Fruit fly (Drosophila melanogaster) whole organism, embryonic: ENCODE measurements around the gene CG14439.

Experiments
- Asciz ChIP-seq: fragments of 200-800 bp; sonication (Bioruptor generic); optimal IDR thresholded peaks from 2 replicates; lab custom pipeline; 2017; ENCODE audit warnings: missing biosample characterization, mild to moderate bottlenecking, missing genetic modification characterization, missing genetic modification reagents
- Atf3 ChIP-seq: fragments of 200-800 bp; sonication (Bioruptor generic); optimal IDR thresholded peaks from 3 replicates; lab custom pipeline; 2016; ENCODE audit warnings: missing biosample characterization, missing genetic modification characterization
- Atf6 ChIP-seq: fragments of 200-800 bp; sonication (Bioruptor generic); IDR thresholded peaks from 2 replicates; pipeline ENCODE4 v1.3.6; 2022; ENCODE audit warnings: missing biosample characterization, missing genetic modification characterization
- Bteb2 ChIP-seq: fragments of 200-800 bp; sonication (Bioruptor generic); optimal IDR thresholded peaks from 2 replicates; lab custom pipeline; 2016; ENCODE audit warnings: missing biosample characterization, missing genetic modification characterization
- CG11085 ChIP-seq: fragments of 200-800 bp; sonication (Bioruptor generic); IDR thresholded peaks from 2 replicates; pipeline ENCODE4 v1.3.6; 2022; ENCODE audit warnings: missing biosample characterization, missing genetic modification characterization
- CG12236 ChIP-seq: fragments of 200-800 bp; sonication (Bioruptor generic); optimal IDR thresholded peaks from 2 replicates; lab custom pipeline; 2016; ENCODE audit warnings: missing biosample characterization, missing genetic modification characterization
- CG15696 ChIP-seq: fragments of 200-800 bp; sonication (Bioruptor generic); optimal IDR thresholded peaks from 2 replicates; lab custom pipeline; 2019; ENCODE audit warnings: missing biosample characterization, mild to moderate bottlenecking, missing genetic modification characterization, moderate library complexity
- CG1647 ChIP-seq: fragments of 200-800 bp; sonication (Bioruptor generic); optimal IDR thresholded peaks from 3 replicates; lab custom pipeline; 2016; ENCODE audit warnings: missing biosample characterization, missing genetic modification characterization
- CG18619 ChIP-seq: fragments of 200-800 bp; sonication (Bioruptor generic); optimal IDR thresholded peaks from 3 replicates; lab custom pipeline; 2017; ENCODE audit warnings: missing biosample characterization, mild to moderate bottlenecking, missing genetic modification characterization
- CG18764 ChIP-seq: fragments of 200-800 bp; sonication (Bioruptor generic); optimal IDR thresholded peaks from 3 replicates; lab custom pipeline; 2016; ENCODE audit warnings: missing biosample characterization, missing genetic modification characterization
- CG2120 ChIP-seq: fragments of 200-800 bp; sonication (Bioruptor generic); optimal IDR thresholded peaks from 3 replicates; lab custom pipeline; 2016; ENCODE audit warnings: missing biosample characterization, missing genetic modification characterization
- CG33557 ChIP-seq: fragments of 200-800 bp; sonication (Bioruptor generic); optimal IDR thresholded peaks from 2 replicates; lab custom pipeline; 2019; ENCODE audit warnings: missing biosample characterization, mild to moderate bottlenecking, missing genetic modification characterization, moderate library complexity
- CG34224 ChIP-seq: fragments of 200-800 bp; sonication (Bioruptor generic); IDR thresholded peaks from 3 replicates; pipeline ENCODE4 v1.3.6; 2022; ENCODE audit warnings: missing biosample characterization, missing genetic modification characterization; ENCODE audit not compliant: partially characterized antibody
- CG3847 ChIP-seq: fragments of 200-800 bp; sonication (Bioruptor generic); IDR thresholded peaks from 2 replicates; pipeline ENCODE4 v1.3.6; 2022; ENCODE audit warnings: missing biosample characterization, missing genetic modification characterization
- CG4282 ChIP-seq: fragments of 200-800 bp; sonication (Bioruptor generic); optimal IDR thresholded peaks from 2 replicates; lab custom pipeline; 2016; ENCODE audit warnings: missing biosample characterization, missing genetic modification characterization
- CG43689 ChIP-seq: fragments of 200-800 bp; sonication (Bioruptor generic); IDR thresholded peaks from 2 replicates; pipeline ENCODE4 v1.3.6; 2022; ENCODE audit warnings: missing biosample characterization, missing genetic modification characterization
- CG4730 ChIP-seq: fragments of 200-800 bp; sonication (Bioruptor generic); IDR thresholded peaks from 2 replicates; pipeline ENCODE4 v1.3.6; 2022; ENCODE audit warnings: missing biosample characterization, missing genetic modification characterization
- CG4820 ChIP-seq: fragments of 200-800 bp; sonication (Bioruptor generic); optimal IDR thresholded peaks from 3 replicates; lab custom pipeline; 2016; ENCODE audit warnings: missing biosample characterization, missing genetic modification characterization
- CG6854 ChIP-seq: fragments of 200-800 bp; sonication (Bioruptor generic); optimal IDR thresholded peaks from 3 replicates; lab custom pipeline; 2017; ENCODE audit warnings: missing biosample characterization, mild to moderate bottlenecking, missing genetic modification characterization
- CG7987 ChIP-seq: fragments of 200-800 bp; sonication (Bioruptor generic); optimal IDR thresholded peaks from 2 replicates; lab custom pipeline; 2018; ENCODE audit warnings: missing biosample characterization, mild to moderate bottlenecking, missing genetic modification characterization, moderate library complexity
- CG8944 ChIP-seq: fragments of 200-800 bp; sonication (Bioruptor generic); optimal IDR thresholded peaks from 3 replicates; lab custom pipeline; 2016; ENCODE audit warnings: missing biosample characterization, missing genetic modification characterization
- D19B ChIP-seq: fragments of 200-800 bp; sonication (Bioruptor generic); optimal IDR thresholded peaks from 2 replicates; lab custom pipeline; 2017; ENCODE audit warnings: missing biosample characterization, mild to moderate bottlenecking, missing genetic modification characterization
- Elba2 ChIP-seq: fragments of 200-800 bp; sonication (Bioruptor generic); optimal IDR thresholded peaks from 3 replicates; lab custom pipeline; 2016; ENCODE audit warnings: missing biosample characterization, missing genetic modification characterization
- Fer3 ChIP-seq: fragments of 200-800 bp; sonication (Bioruptor generic); optimal IDR thresholded peaks from 2 replicates; lab custom pipeline; 2018; ENCODE audit warnings: missing biosample characterization, mild to moderate bottlenecking, missing genetic modification characterization, moderate library complexity
- Hmr ChIP-seq: fragments of 200-800 bp; sonication (Bioruptor generic); optimal IDR thresholded peaks from 3 replicates; lab custom pipeline; 2017; ENCODE audit warnings: mild to moderate bottlenecking, missing biosample characterization, missing genetic modification reagents, missing genetic modification characterization
- Hr3 ChIP-seq: fragments of 200-800 bp; sonication (Bioruptor generic); optimal IDR thresholded peaks from 3 replicates; lab custom pipeline; 2016; ENCODE audit warnings: missing biosample characterization, missing genetic modification characterization
- MESR4 ChIP-seq: fragments of 200-800 bp; sonication (Bioruptor generic); optimal IDR thresholded peaks from 2 replicates; lab custom pipeline; 2018; ENCODE audit warnings: missing biosample characterization, mild to moderate bottlenecking, missing genetic modification characterization, moderate library complexity
- NC2α ChIP-seq: fragments of 200-800 bp; sonication (Bioruptor generic); optimal IDR thresholded peaks from 2 replicates; lab custom pipeline; 2016; ENCODE audit warnings: missing biosample characterization, missing genetic modification characterization
- NC2β ChIP-seq: fragments of 200-800 bp; sonication (Bioruptor generic); optimal IDR thresholded peaks from 2 replicates; lab custom pipeline; 2016; ENCODE audit warnings: missing biosample characterization, missing genetic modification characterization
- NK7.1 ChIP-seq: fragments of 200-800 bp; sonication (Bioruptor generic); optimal IDR thresholded peaks from 3 replicates; lab custom pipeline; 2016; ENCODE audit warnings: missing biosample characterization, missing genetic modification characterization
- Nf-YB ChIP-seq: fragments of 200-800 bp; sonication (Bioruptor generic); optimal IDR thresholded peaks from 3 replicates; lab custom pipeline; 2019; ENCODE audit warnings: missing biosample characterization, mild to moderate bottlenecking, missing genetic modification characterization, moderate library complexity
- Nf-YC ChIP-seq: fragments of 200-800 bp; optimal IDR thresholded peaks from 3 replicates; lab custom pipeline; 2019; ENCODE audit warnings: missing biosample characterization, mild to moderate bottlenecking, missing genetic modification characterization, moderate library complexity
- Oaz ChIP-seq: fragments of 200-800 bp; sonication (Bioruptor generic); IDR thresholded peaks from 2 replicates; pipeline ENCODE4 v1.3.6; 2022; ENCODE audit warnings: missing biosample characterization, missing genetic modification characterization
- Ptx1 ChIP-seq: fragments of 200-800 bp; sonication (Bioruptor generic); IDR thresholded peaks from 2 replicates; pipeline ENCODE4 v1.3.6; 2022; ENCODE audit warnings: missing biosample characterization, missing genetic modification characterization
- Rfx ChIP-seq: fragments of 200-800 bp; sonication (Bioruptor generic); IDR thresholded peaks from 2 replicates; pipeline ENCODE4 v1.3.6; 2022; ENCODE audit warnings: missing biosample characterization, missing genetic modification characterization
- Taf1 ChIP-seq: fragments of 200-800 bp; sonication (Bioruptor generic); IDR thresholded peaks from 2 replicates; pipeline ENCODE4 v1.3.6; 2022; ENCODE audit warnings: missing biosample characterization, missing genetic modification characterization
- dm ChIP-seq: fragments of 200-800 bp; sonication (Bioruptor generic); optimal IDR thresholded peaks from 3 replicates; lab custom pipeline; 2016; ENCODE audit warnings: missing biosample characterization, missing genetic modification characterization
- dmrt99B ChIP-seq: fragments of 200-800 bp; sonication (Bioruptor generic); optimal IDR thresholded peaks from 2 replicates; lab custom pipeline; 2018; ENCODE audit warnings: missing biosample characterization, mild to moderate bottlenecking, missing genetic modification characterization, moderate library complexity
- ems ChIP-seq: fragments of 200-800 bp; sonication (Bioruptor generic); optimal IDR thresholded peaks from 3 replicates; lab custom pipeline; 2016; ENCODE audit warnings: missing biosample characterization, missing genetic modification characterization
- fd102C ChIP-seq: fragments of 200-800 bp; sonication (Bioruptor generic); optimal IDR thresholded peaks from 2 replicates; lab custom pipeline; 2018; ENCODE audit warnings: missing biosample characterization, mild to moderate bottlenecking, missing genetic modification characterization, moderate library complexity
- gce ChIP-seq: fragments of 200-800 bp; sonication (Bioruptor generic); IDR thresholded peaks from 3 replicates; pipeline ENCODE4 v1.3.6; 2022; ENCODE audit warnings: missing biosample characterization, missing genetic modification characterization
- klu ChIP-seq: fragments of 200-800 bp; sonication (Bioruptor generic); IDR thresholded peaks from 2 replicates; pipeline ENCODE4 v1.3.6; 2022; ENCODE audit warnings: missing biosample characterization, missing genetic modification characterization
- lola ChIP-seq, 3 experiments: fragments of >200 bp in 2 of 3; fragments of 200-800 bp in 1 of 3; sonication (Bioruptor generic) in 1 of 3; optimal IDR thresholded peaks; 2 replicates each; lab custom pipeline; 2017 to 2019; ENCODE audit warnings: missing biosample characterization in 3 of 3, missing genetic modification characterization in 3 of 3, mild to moderate bottlenecking in 1 of 3, moderate library complexity in 1 of 3
- oc ChIP-seq: fragments of 200-800 bp; sonication (Bioruptor generic); optimal IDR thresholded peaks from 2 replicates; lab custom pipeline; 2018; ENCODE audit warnings: missing biosample characterization, mild to moderate bottlenecking, missing genetic modification characterization, moderate library complexity
- odd ChIP-seq: fragments of 200-800 bp; sonication (Bioruptor generic); optimal IDR thresholded peaks from 2 replicates; lab custom pipeline; 2017; ENCODE audit warnings: missing biosample characterization, mild to moderate bottlenecking, missing genetic modification characterization
- sd ChIP-seq: fragments of 200-800 bp; sonication (Bioruptor generic); optimal IDR thresholded peaks from 3 replicates; lab custom pipeline; 2018; ENCODE audit warnings: missing biosample characterization, mild to moderate bottlenecking, missing genetic modification characterization, moderate library complexity
- sens ChIP-seq: fragments of 200-800 bp; sonication (Bioruptor generic); peaks from one replicate; lab custom pipeline; 2016; ENCODE audit warnings: missing biosample characterization, missing genetic modification characterization
- sug ChIP-seq: fragments of 200-800 bp; optimal IDR thresholded peaks from 2 replicates; lab custom pipeline; 2019; ENCODE audit warnings: missing biosample characterization, mild to moderate bottlenecking, missing genetic modification characterization, moderate library complexity
- trem ChIP-seq: fragments of 200-800 bp; optimal IDR thresholded peaks from 3 replicates; lab custom pipeline; 2019; ENCODE audit warnings: missing biosample characterization, mild to moderate bottlenecking, missing genetic modification characterization, moderate library complexity
- twi ChIP-seq: fragments of 200-800 bp; optimal IDR thresholded peaks from 2 replicates; lab custom pipeline; 2019; ENCODE audit warnings: missing biosample characterization, mild to moderate bottlenecking, missing genetic modification characterization, moderate library complexity
- tx ChIP-seq: fragments of 200-800 bp; sonication (Bioruptor generic); optimal IDR thresholded peaks from 2 replicates; lab custom pipeline; 2016; ENCODE audit warnings: missing biosample characterization, missing genetic modification characterization

The CG14439 gene

DNA sequence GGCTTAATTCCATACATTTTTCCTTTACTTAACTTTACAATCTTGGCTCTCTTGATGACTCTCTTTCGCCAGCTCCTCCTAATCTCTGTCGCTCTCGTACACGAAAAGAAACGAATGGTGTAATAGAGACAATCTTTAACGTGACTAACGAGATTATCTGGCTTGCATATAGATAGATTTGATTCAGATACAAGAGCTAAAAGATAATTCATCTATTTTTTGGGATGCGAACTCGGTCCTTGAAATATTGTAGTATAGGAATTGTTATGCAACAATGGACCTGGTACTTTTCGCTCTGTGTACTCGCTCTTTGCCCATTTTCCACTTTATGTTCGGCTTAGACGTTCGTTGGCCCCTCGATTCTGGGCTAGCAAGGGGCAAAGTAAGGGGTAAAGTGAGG, 36.0 kb upstream of the CG14439 start (continued):
- TF ChIP-seq lola (GFP tag; optimal IDR thresholded peaks at IDR 0.05; lab: Kevin White, UChicago) (peak in 1 of 3 experiments; percentile 63), Fer3 (tag; lab: Kevin White, UChicago) (peak; percentile 77), NC2α (GFP tag; lab: Kevin White, UChicago) (peak; percentile 47), twi (tag; lab: Kevin White, UChicago) (peak; percentile 40), CG15696 (peak; percentile 32), NC2β (peak; percentile 73), Atf6 (peak; percentile 73), NK7.1 (GFP tag; lab: Kevin White, UChicago) (peak; percentile 61), CG3847 (GFP tag; lab: Robert Waterston, UW) (peak; percentile 64), CG33557 (GFP tag; lab: Kevin White, UChicago) (peak; percentile 13), Elba2 (GFP tag; lab: Kevin White, UChicago) (no peak), Hmr (GFP tag; lab: Kevin White, UChicago) (peak; percentile 86), klu (GFP tag; lab: Robert Waterston, UW) (peak; percentile 37; the same call in 1 of the 2 replicates), CG12236 (GFP tag; lab: Kevin White, UChicago) (peak; percentile 41), CG18764 (GFP tag; lab: Kevin White, UChicago) (peak; percentile 58), odd (GFP tag; lab: Kevin White, UChicago) (peak; percentile 63), CG11085 (GFP tag; lab: Robert Waterston, UW) (peak; percentile 56), CG7987 (peak; percentile 47), sens (GFP tag; lab: Kevin White, UChicago) (peak; percentile 96), CG6854 (peak; percentile 67), Ptx1 (GFP tag; lab: Robert Waterston, UW) (peak; percentile 79), gce (GFP tag; lab: Robert Waterston, UW) (peak; percentile 71; the same call in 1 of the 3 replicates), dmrt99B (tag; lab: Kevin White, UChicago) (peak; percentile 87), Rfx (GFP tag; lab: Robert Waterston, UW) (peak; percentile 85), CG1647 (GFP tag; lab: Kevin White, UChicago) (peak; percentile 50), Bteb2 (peak; percentile 74), D19B (GFP tag; lab: Kevin White, UChicago) (peak; percentile 45), MESR4 (peak; percentile 15), oc (peak; percentile 87), Oaz (0 out of 2 replicates have a peak, but pooled peaks have one; percentile 12), ems (GFP tag; lab: Kevin White, UChicago) (peak; percentile 64), Taf1 (GFP tag; lab: Robert Waterston, UW) (no peak), sug (peak; percentile 52), sd (tag; lab: Kevin White, UChicago) (peak; percentile 9), CG34224 (no peak), Asciz (peak; percentile 24), Nf-YB (GFP tag; lab: Kevin White, UChicago) (peak; percentile 61), dm (GFP tag; lab: Kevin White, UChicago) (peak; percentile 50), Atf3 (GFP tag; lab: Kevin White, UChicago) (peak; percentile 66), fd102C (GFP tag; lab: Kevin White, UChicago) (no peak), CG4820 (GFP tag; lab: Kevin White, UChicago) (peak; percentile 55), tx (GFP tag; lab: Kevin White, UChicago) (peak; percentile 76), CG8944 (peak; percentile 64), Hr3 (GFP tag; lab: Kevin White, UChicago) (peak; percentile 68), CG43689 (peak; percentile 38; the same call in 1 of the 2 replicates), trem (peak; percentile 74), Nf-YC (tag; lab: Kevin White, UChicago) (peak; percentile 53), CG2120 (peak; percentile 87), CG4730 (GFP tag; lab: Robert Waterston, UW) (peak; percentile 28; the same call in 1 of the 2 replicates), CG4282 (GFP tag; lab: Kevin White, UChicago) (peak; percentile 18), CG18619 (peak; percentile 74)
